Worm (Caenorhabditis elegans) whole organism, late embryonic: ENCODE measurements around the gene T07F12.1.

Experiments
- C08G9.2 ChIP-seq: sonication (generic microtip); optimal IDR thresholded peaks from 2 replicates; lab custom pipeline; 2016; ENCODE audit warnings: mild to moderate bottlenecking, missing genetic modification characterization, moderate library complexity, missing compliant biosample characterization
- F13H6.1 ChIP-seq: sonication (generic microtip); optimal IDR thresholded peaks from 2 replicates; lab custom pipeline; 2016; ENCODE audit warnings: missing genetic modification characterization, missing compliant biosample characterization
- K02D7.2 ChIP-seq: sonication (generic microtip); optimal IDR thresholded peaks from 2 replicates; lab custom pipeline; 2017; ENCODE audit warnings: mild to moderate bottlenecking, missing genetic modification characterization, missing compliant biosample characterization
- T23F11.4 ChIP-seq: fragments of 200-800 bp; sonication (Bioruptor generic); optimal IDR thresholded peaks from 2 replicates; lab custom pipeline; 2018; ENCODE audit warnings: mild to moderate bottlenecking, missing genetic modification characterization, missing compliant biosample characterization
- ama-1 ChIP-seq: fragments of 150-350 bp; optimal IDR thresholded peaks from 2 replicates; lab custom pipeline; 2014
- ceh-14 ChIP-seq: sonication (generic microtip); optimal IDR thresholded peaks from 2 replicates; lab custom pipeline; 2016; ENCODE audit warnings: missing genotype, missing genetic modification characterization, missing compliant biosample characterization
- ceh-18 ChIP-seq: sonication (generic microtip); optimal IDR thresholded peaks from 2 replicates; lab custom pipeline; 2016; ENCODE audit warnings: missing genetic modification characterization, missing compliant biosample characterization
- ceh-19 ChIP-seq: fragments of 200-800 bp; sonication (Bioruptor generic); optimal IDR thresholded peaks from 2 replicates; lab custom pipeline; 2018; ENCODE audit warnings: mild to moderate bottlenecking, missing genetic modification characterization, missing compliant biosample characterization
- ceh-22 ChIP-seq: sonication (generic microtip); optimal IDR thresholded peaks from 2 replicates; lab custom pipeline; 2017; ENCODE audit warnings: missing biosample characterization, missing genetic modification characterization
- ceh-45 ChIP-seq: fragments of 200-800 bp; sonication (Bioruptor generic); IDR thresholded peaks from 2 replicates; pipeline ENCODE4 v1.3.6; 2022; ENCODE audit warnings: missing genetic modification reagents, missing genetic modification characterization, missing compliant biosample characterization
- ceh-48 ChIP-seq: sonication (generic microtip); optimal IDR thresholded peaks from 2 replicates; lab custom pipeline; 2016; ENCODE audit warnings: missing genetic modification characterization, inconsistent platforms, missing compliant biosample characterization
- ceh-6 ChIP-seq: fragments of 200-800 bp; sonication (Bioruptor generic); optimal IDR thresholded peaks from 2 replicates; lab custom pipeline; 2018; ENCODE audit warnings: mild to moderate bottlenecking, missing genetic modification characterization, missing compliant biosample characterization
- elt-2 ChIP-seq: sonication (generic microtip); optimal IDR thresholded peaks from 2 replicates; lab custom pipeline; 2016; ENCODE audit warnings: missing genetic modification reagents, missing genetic modification characterization, missing compliant biosample characterization
- elt-4 ChIP-seq: sonication (generic microtip); optimal IDR thresholded peaks from 2 replicates; lab custom pipeline; 2016; ENCODE audit warnings: missing genetic modification characterization, missing compliant biosample characterization
- ets-4 ChIP-seq: sonication (generic microtip); optimal IDR thresholded peaks from 2 replicates; lab custom pipeline; 2016; ENCODE audit warnings: missing genetic modification characterization, missing compliant biosample characterization
- fax-1 ChIP-seq: sonication (generic microtip); optimal IDR thresholded peaks from 2 replicates; lab custom pipeline; 2016; ENCODE audit warnings: missing genotype, missing genetic modification characterization, missing compliant biosample characterization
- fkh-6 ChIP-seq: sonication (generic microtip); optimal IDR thresholded peaks from 2 replicates; lab custom pipeline; 2016; ENCODE audit warnings: missing genetic modification characterization, missing compliant biosample characterization
- hlh-6 ChIP-seq: sonication (generic microtip); optimal IDR thresholded peaks from 2 replicates; lab custom pipeline; 2016; ENCODE audit warnings: missing genotype, missing genetic modification characterization, missing compliant biosample characterization
- hlh-8 ChIP-seq: sonication (generic microtip); optimal IDR thresholded peaks from 2 replicates; lab custom pipeline; 2016; ENCODE audit warnings: missing genotype, missing genetic modification characterization, missing compliant biosample characterization
- lim-6 ChIP-seq: sonication (generic microtip); optimal IDR thresholded peaks from 2 replicates; lab custom pipeline; 2016; ENCODE audit warnings: missing genetic modification characterization, missing compliant biosample characterization
- mec-3 ChIP-seq: sonication (generic microtip); optimal IDR thresholded peaks from 2 replicates; lab custom pipeline; 2016; ENCODE audit warnings: borderline replicate concordance, missing genetic modification characterization, missing compliant biosample characterization
- nhr-11 ChIP-seq: fragments of 150-350 bp; optimal IDR thresholded peaks from 2 replicates; lab custom pipeline; 2014; ENCODE audit warnings: missing biosample characterization, missing genetic modification characterization
- npax-4 ChIP-seq: sonication (generic microtip); optimal IDR thresholded peaks from 2 replicates; lab custom pipeline; 2016; ENCODE audit warnings: missing genetic modification characterization, missing compliant biosample characterization
- pag-3 ChIP-seq: sonication (generic microtip); optimal IDR thresholded peaks from 2 replicates; lab custom pipeline; 2016; ENCODE audit warnings: missing compliant biosample characterization, missing genetic modification characterization, borderline replicate concordance
- pax-1 ChIP-seq: fragments of 150-350 bp; optimal IDR thresholded peaks from 2 replicates; lab custom pipeline; 2014; ENCODE audit warnings: missing biosample characterization, missing genetic modification characterization
- pha-2 ChIP-seq: sonication (generic microtip); optimal IDR thresholded peaks from 2 replicates; lab custom pipeline; 2017; ENCODE audit warnings: mild to moderate bottlenecking, missing genetic modification characterization, missing compliant biosample characterization
- pha-4 ChIP-seq: fragments of 150-350 bp; optimal IDR thresholded peaks from 2 replicates; lab custom pipeline; 2018; ENCODE audit warnings: missing biosample characterization, missing genetic modification reagents, missing genetic modification characterization
- pqm-1 ChIP-seq: sonication (generic microtip); optimal IDR thresholded peaks from 2 replicates; lab custom pipeline; 2016; ENCODE audit warnings: missing genetic modification characterization, missing compliant biosample characterization
- pros-1 ChIP-seq: fragments of 150-350 bp; optimal IDR thresholded peaks from 2 replicates; lab custom pipeline; 2014; ENCODE audit warnings: missing biosample characterization, missing genetic modification reagents, missing genetic modification characterization
- ref-2 ChIP-seq: sonication (generic microtip); optimal IDR thresholded peaks from 2 replicates; lab custom pipeline; 2016; ENCODE audit warnings: missing genetic modification characterization, missing compliant biosample characterization
- sox-4 ChIP-seq: sonication (generic microtip); optimal IDR thresholded peaks from 2 replicates; lab custom pipeline; 2017; ENCODE audit warnings: mild to moderate bottlenecking, missing genetic modification characterization, inconsistent platforms, missing compliant biosample characterization
- unc-42 ChIP-seq: sonication (generic microtip); optimal IDR thresholded peaks from 2 replicates; lab custom pipeline; 2016; ENCODE audit warnings: missing genotype, missing genetic modification characterization, missing compliant biosample characterization
- unc-55 ChIP-seq: sonication (generic microtip); optimal IDR thresholded peaks from 2 replicates; lab custom pipeline; 2017; ENCODE audit warnings: missing biosample characterization, missing genetic modification reagents, missing genetic modification characterization
- unc-86 ChIP-seq: sonication (generic microtip); optimal IDR thresholded peaks from 2 replicates; lab custom pipeline; 2016; ENCODE audit warnings: missing genetic modification characterization, missing compliant biosample characterization
- zip-5 ChIP-seq: sonication (generic microtip); optimal IDR thresholded peaks from 2 replicates; lab custom pipeline; 2016; ENCODE audit warnings: missing genetic modification characterization, missing compliant biosample characterization

The T07F12.1 gene

DNA sequence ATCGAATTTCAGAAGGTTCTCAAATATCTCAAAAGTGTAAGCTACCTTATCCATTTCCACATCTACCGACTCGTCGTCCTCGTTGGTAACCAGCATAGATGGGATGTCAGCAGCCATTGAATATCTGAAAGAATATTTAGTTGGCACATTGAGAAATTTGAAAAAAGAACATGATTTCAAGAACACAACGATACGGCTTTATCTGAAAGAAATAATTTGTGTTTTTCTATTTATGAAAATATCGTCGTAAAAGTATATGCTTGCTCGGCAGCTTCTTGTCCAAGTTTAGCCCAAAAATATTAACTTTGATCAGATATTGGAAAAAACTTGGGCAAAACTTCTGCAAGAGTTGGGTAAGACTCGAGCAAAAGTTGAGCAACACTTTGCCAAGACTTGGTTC, 6.8 kb downstream of the T07F12.1 start, which contains the start of gene T07F12.4:
T07F12.4 (minus strand) TSS at position 130 of the 400 bp plus-strand sequence.
- TF ChIP-seq ref-2 (tag; lab: Kevin White, UChicago): no peak
- TF ChIP-seq hlh-6 (tag; lab: Kevin White, UChicago): no peak
- TF ChIP-seq pqm-1 (tag; lab: Kevin White, UChicago): no peak
- no peak for TF ChIP-seq pha-2 (tag; lab: Kevin White, UChicago)
- no peak for TF ChIP-seq ama-1 (lab: Kevin White, UChicago)
- no peak for TF ChIP-seq ceh-6 (GFP tag; lab: Kevin White, UChicago)
- no peak for TF ChIP-seq unc-55 (GFP tag; lab: Kevin White, UChicago)
- no peak for TF ChIP-seq pha-4 (tag; lab: Kevin White, UChicago)
- TF ChIP-seq mec-3 (tag; lab: Kevin White, UChicago): no peak
- no peak for TF ChIP-seq ceh-19 (GFP tag; lab: Kevin White, UChicago)

ce11 chrX:4901974-4902373, 8.1 kb downstream of the T07F12.1 start:
- peak; percentile 76 for TF ChIP-seq unc-42 (tag; lab: Kevin White, UChicago)
- TF ChIP-seq ceh-22: no peak
- no peak for TF ChIP-seq ceh-18 (tag; lab: Kevin White, UChicago)
- TF ChIP-seq, all 69 proteins: peak for 1

- TF ChIP-seq unc-42 (tag; lab: Kevin White, UChicago) (peak; percentile 34), ceh-14 (tag; lab: Kevin White, UChicago) (no peak)
These were observed 8.5 kb downstream of the T07F12.1 start for ce11 chrX:4902376-4902775.

DNA sequence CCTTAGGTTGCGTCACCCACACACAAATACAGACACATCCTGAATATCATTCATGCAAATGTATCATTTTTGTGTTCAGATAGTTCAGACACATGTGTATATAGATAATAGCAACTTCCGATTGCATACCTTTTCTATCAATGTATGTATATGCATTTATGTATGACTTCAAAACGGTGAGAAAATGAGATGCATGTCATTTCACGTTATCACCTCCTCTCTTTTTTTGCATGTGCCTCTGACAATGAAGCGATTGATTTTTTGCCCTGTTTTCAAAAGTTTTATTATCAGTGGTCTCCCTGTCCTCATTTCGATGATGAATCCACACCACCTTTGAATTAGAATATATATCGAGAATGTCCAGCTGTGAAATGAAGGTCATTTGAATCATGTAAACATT, 11.9 kb downstream of the T07F12.1 start, which contains the start of gene K05B2.2:
K05B2.2 (plus strand) TSS at position 278 of the 400 bp plus-strand sequence.
- TF ChIP-seq K02D7.2 (tag; lab: Kevin White, UChicago) (no peak), ceh-48 (tag; lab: Kevin White, UChicago) (no peak), ceh-22 (no peak), ets-4 (no peak), pag-3 (tag; lab: Kevin White, UChicago) (no peak), sox-4 (tag; lab: Kevin White, UChicago) (no peak), hlh-8 (no peak), elt-4 (tag; lab: Kevin White, UChicago) (no peak), fkh-6 (tag; lab: Kevin White, UChicago) (no peak), C08G9.2 (tag; lab: Kevin White, UChicago) (no peak), unc-42 (tag; lab: Kevin White, UChicago) (no peak), pax-1 (tag; lab: Kevin White, UChicago) (no peak)
- TF ChIP-seq, all 69 proteins: peak for 0

- TF ChIP-seq unc-42 (tag; lab: Kevin White, UChicago): no peak
- TF ChIP-seq elt-2 (tag; lab: Kevin White, UChicago): peak; percentile 68
- no peak for TF ChIP-seq npax-4 (tag; lab: Kevin White, UChicago)
- TF ChIP-seq, all 69 proteins: peak for 1
These were observed 17.5 kb downstream of the T07F12.1 start for ce11 chrX:4911287-4911876.

DNA sequence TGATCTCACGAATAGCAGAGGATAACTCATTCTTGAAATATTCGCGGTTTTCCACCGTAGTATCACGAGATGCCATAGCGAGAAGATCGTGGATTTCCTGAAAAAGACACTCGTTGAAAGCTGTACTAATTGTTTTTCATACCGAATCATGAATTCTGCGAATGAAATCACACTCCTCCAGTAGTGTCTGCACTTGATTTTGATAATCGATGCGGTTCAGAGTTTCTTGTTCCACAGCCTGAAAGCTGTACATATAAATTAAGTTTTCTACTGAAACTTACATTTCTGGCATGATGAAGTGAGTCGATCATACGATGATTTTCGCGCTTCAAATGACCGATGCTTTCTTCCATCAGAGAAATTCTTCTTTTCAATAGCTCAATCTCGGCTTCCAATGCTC, 20.6 kb downstream of the T07F12.1 start:
- no peak for TF ChIP-seq nhr-11 (tag; lab: Kevin White, UChicago)
- no peak for TF ChIP-seq lim-6
- TF ChIP-seq unc-86 (tag; lab: Kevin White, UChicago): no peak
- TF ChIP-seq hlh-8: no peak
- no peak for TF ChIP-seq fax-1
- no peak for TF ChIP-seq ceh-6 (GFP tag; lab: Kevin White, UChicago)
- no peak for TF ChIP-seq ceh-45 (GFP tag; lab: Robert Waterston, UW)
- TF ChIP-seq ceh-14 (tag; lab: Kevin White, UChicago): no peak
- no peak for TF ChIP-seq ceh-22
- TF ChIP-seq zip-5 (tag; lab: Kevin White, UChicago): no peak
- no peak for TF ChIP-seq F13H6.1 (tag; lab: Kevin White, UChicago)
- no peak for TF ChIP-seq pros-1 (tag; lab: Kevin White, UChicago)
- no peak for TF ChIP-seq ets-4
- no peak for TF ChIP-seq T23F11.4 (GFP tag; lab: Kevin White, UChicago)
